Fruit fly (Drosophila melanogaster) whole organism, wandering third instar larva: Measurements from ENCODE around the gene hth.

ENCODE experiments used
- Abd-B ChIP-seq: fragments of >200 bp; optimal IDR thresholded peaks from 2 replicates; lab custom pipeline; 2017; ENCODE audit warnings: missing biosample characterization, missing genetic modification characterization
- CG32264 ChIP-seq: fragments of 200-800 bp; sonication (Bioruptor generic); optimal IDR thresholded peaks from 2 replicates; lab custom pipeline; 2016; ENCODE audit warnings: missing biosample characterization, missing genetic modification characterization
- CG9705 ChIP-seq: fragments of 200-800 bp; sonication (Bioruptor generic); optimal IDR thresholded peaks from 2 replicates; lab custom pipeline; 2018; ENCODE audit warnings: missing biosample characterization, mild to moderate bottlenecking, missing genetic modification characterization
- CrebA ChIP-seq: fragments of 200-800 bp; sonication (Bioruptor generic); optimal IDR thresholded peaks from 2 replicates; lab custom pipeline; 2016; ENCODE audit warnings: missing biosample characterization, mild to moderate bottlenecking, missing genetic modification characterization, borderline replicate concordance
- Dfd ChIP-seq: fragments of >200 bp; optimal IDR thresholded peaks from 2 replicates; lab custom pipeline; 2017; ENCODE audit warnings: missing biosample characterization, missing genetic modification characterization
- Dif ChIP-seq: fragments of 200-275, 200-300 bp; sonication (Bioruptor generic); optimal IDR thresholded peaks from 2 replicates; lab custom pipeline; 2018; ENCODE audit warnings: missing biosample characterization, missing genetic modification characterization; ENCODE audit not compliant: partially characterized antibody
- GATAd ChIP-seq: sonication (Bioruptor generic); optimal IDR thresholded peaks from 2 replicates; lab custom pipeline; 2016; ENCODE audit warnings: missing biosample characterization, missing genetic modification characterization
- Hr78 ChIP-seq: fragments of >200 bp; optimal IDR thresholded peaks from 2 replicates; lab custom pipeline; 2017; ENCODE audit warnings: missing biosample characterization, missing genetic modification characterization
- Hr83 ChIP-seq: fragments of 200-300 bp; sonication (Bioruptor generic); optimal IDR thresholded peaks from 2 replicates; lab custom pipeline; 2016; ENCODE audit warnings: missing biosample characterization, mild to moderate bottlenecking, missing genetic modification characterization, moderate library complexity; ENCODE audit not compliant: poor library complexity, severe bottlenecking
- Jra ChIP-seq: sonication (Bioruptor generic); optimal IDR thresholded peaks from 2 replicates; lab custom pipeline; 2016; ENCODE audit warnings: missing biosample characterization, missing genetic modification characterization
- Mio ChIP-seq: sonication (Bioruptor generic); optimal IDR thresholded peaks from 2 replicates; lab custom pipeline; 2016; ENCODE audit warnings: missing biosample characterization, missing genetic modification characterization
- Myc ChIP-seq: fragments of >200 bp; optimal IDR thresholded peaks from 2 replicates; lab custom pipeline; 2017
- N ChIP-seq: fragments of >200 bp; optimal IDR thresholded peaks from 2 replicates; lab custom pipeline; 2018; ENCODE audit warnings: missing biosample characterization, missing external identifiers, missing genetic modification characterization
- OdsH ChIP-seq: fragments of 200-800 bp; sonication (Bioruptor generic); optimal IDR thresholded peaks from 2 replicates; lab custom pipeline; 2016; ENCODE audit warnings: missing biosample characterization, mild to moderate bottlenecking, missing genetic modification characterization
- Rel ChIP-seq, 2 experiments: fragments of 200-800 bp; sonication (Bioruptor generic) in 1 of 2; optimal IDR thresholded peaks; 2 replicates in 1 of 2; 3 replicates in 1 of 2; lab custom pipeline; 2016 to 2019; ENCODE audit warnings: mild to moderate bottlenecking in 2 of 2, missing biosample characterization in 2 of 2, missing genetic modification characterization in 2 of 2, moderate library complexity in 1 of 2
- Vsx2 ChIP-seq: fragments of 200-300, 225-300 bp; sonication (Bioruptor generic); optimal IDR thresholded peaks from 2 replicates; lab custom pipeline; 2018; ENCODE audit warnings: missing biosample characterization, missing genetic modification characterization; ENCODE audit not compliant: partially characterized antibody
- br ChIP-seq: fragments of 200-800 bp; sonication (Bioruptor generic); optimal IDR thresholded peaks from 2 replicates; lab custom pipeline; 2016; ENCODE audit warnings: missing biosample characterization, missing genetic modification characterization
- brk ChIP-seq: fragments of 200-800 bp; sonication (Bioruptor generic); optimal IDR thresholded peaks from 2 replicates; lab custom pipeline; 2016; ENCODE audit warnings: missing biosample characterization, mild to moderate bottlenecking, missing genetic modification characterization
- dl ChIP-seq, 2 experiments: fragments of 175-275, 200-275 bp in 1 of 2; fragments of 200-275 bp in 1 of 2; sonication (Bioruptor generic); optimal IDR thresholded peaks; lab custom pipeline; 2018; ENCODE audit warnings: mild to moderate bottlenecking in 2 of 2, missing biosample characterization in 2 of 2, missing genetic modification characterization in 2 of 2, moderate library complexity in 2 of 2; ENCODE audit not compliant: partially characterized antibody in 2 of 2, insufficient read depth in 1 of 2
- dmrt93B ChIP-seq: fragments of 200-800 bp; sonication (Bioruptor generic); optimal IDR thresholded peaks from 2 replicates; lab custom pipeline; 2018; ENCODE audit warnings: missing biosample characterization, mild to moderate bottlenecking, missing genetic modification characterization
- dsf ChIP-seq: sonication (Bioruptor generic); optimal IDR thresholded peaks from 2 replicates; lab custom pipeline; 2016; ENCODE audit warnings: missing biosample characterization, missing genetic modification characterization, borderline replicate concordance
- ey ChIP-seq: fragments of 200-800 bp; sonication (Bioruptor generic); optimal IDR thresholded peaks from 2 replicates; lab custom pipeline; 2016; ENCODE audit warnings: missing biosample characterization, missing genetic modification characterization
- foxo ChIP-seq, 2 experiments: fragments of 200-800 bp; sonication (Bioruptor generic); optimal IDR thresholded peaks; 2 replicates in 1 of 2; 3 replicates in 1 of 2; lab custom pipeline; 2016 to 2017; ENCODE audit warnings: missing biosample characterization in 2 of 2, missing genetic modification characterization in 2 of 2
- fru ChIP-seq: fragments of 200-800 bp; sonication (Bioruptor generic); optimal IDR thresholded peaks from 3 replicates; lab custom pipeline; 2016; ENCODE audit warnings: missing biosample characterization, mild to moderate bottlenecking, missing genetic modification characterization
- h ChIP-seq: fragments of 200-800 bp; sonication (Bioruptor generic); optimal IDR thresholded peaks from 3 replicates; lab custom pipeline; 2016; ENCODE audit warnings: missing biosample characterization, mild to moderate bottlenecking, missing genetic modification characterization
- lola ChIP-seq: fragments of >200 bp; optimal IDR thresholded peaks from 2 replicates; lab custom pipeline; 2017; ENCODE audit warnings: missing biosample characterization, missing genetic modification characterization
- pan ChIP-seq: fragments of >200 bp; optimal IDR thresholded peaks from 2 replicates; lab custom pipeline; 2017
- psq ChIP-seq: fragments of 200-800 bp; sonication (Bioruptor generic); optimal IDR thresholded peaks from 3 replicates; lab custom pipeline; 2017; ENCODE audit warnings: missing biosample characterization, mild to moderate bottlenecking, missing genetic modification characterization, moderate library complexity
- rgr ChIP-seq: fragments of 200-800 bp; sonication (Bioruptor generic); optimal IDR thresholded peaks from 3 replicates; lab custom pipeline; 2016; ENCODE audit warnings: missing biosample characterization, mild to moderate bottlenecking, missing genetic modification characterization
- sage ChIP-seq: fragments of 200-800 bp; sonication (Bioruptor generic); optimal IDR thresholded peaks from 2 replicates; lab custom pipeline; 2016; ENCODE audit warnings: missing biosample characterization, mild to moderate bottlenecking, missing genetic modification characterization
- sv ChIP-seq: fragments of 200-800 bp; sonication (Bioruptor generic); optimal IDR thresholded peaks from 3 replicates; lab custom pipeline; 2016; ENCODE audit warnings: missing biosample characterization, missing genetic modification characterization
- tai ChIP-seq: sonication (Bioruptor generic); optimal IDR thresholded peaks from 2 replicates; lab custom pipeline; 2016; ENCODE audit warnings: missing biosample characterization, missing genetic modification characterization
- usp ChIP-seq: fragments of >200 bp; optimal IDR thresholded peaks from 2 replicates; lab custom pipeline; 2017; ENCODE audit warnings: missing biosample characterization, missing genetic modification characterization
- woc ChIP-seq: sonication (Bioruptor generic); optimal IDR thresholded peaks from 2 replicates; lab custom pipeline; 2016; ENCODE audit warnings: missing biosample characterization, mild to moderate bottlenecking, missing genetic modification characterization

The hth gene

dm6 chr3R:10507276-10507675 lies 132.1 kb downstream of the hth start:
- TF ChIP-seq lola (GFP tag; lab: Kevin White, UChicago) (no peak), Vsx2 (GFP tag; lab: Kevin White, UChicago) (no peak), Dfd (GFP tag; lab: Kevin White, UChicago) (peak; percentile 59)
- TF ChIP-seq, all 38 proteins: peak for 1

dm6 chr3R:10506794-10507193 lies 132.6 kb downstream of the hth start:
- TF ChIP-seq woc (GFP tag; lab: Kevin White, UChicago), result no peak
- TF ChIP-seq foxo (GFP tag; optimal IDR thresholded peaks at IDR 0.05; lab: Kevin White, UChicago), result peak in 1 of 2 experiments; percentile 31
- no peak for TF ChIP-seq dsf
- TF ChIP-seq h (GFP tag; lab: Kevin White, UChicago), result peak; percentile 40
- no peak for TF ChIP-seq Hr83 (GFP tag; lab: Kevin White, UChicago)
- no peak for TF ChIP-seq CrebA (GFP tag; lab: Kevin White, UChicago)
- no peak for TF ChIP-seq sv
- peak; percentile 17 for TF ChIP-seq fru (GFP tag; lab: Kevin White, UChicago)
- TF ChIP-seq, all 38 proteins: peak for 3

dm6 chr3R:10505537-10505936 lies 133.8 kb downstream of the hth start:
- no peak for TF ChIP-seq tai
- no peak for TF ChIP-seq br (GFP tag; lab: Kevin White, UChicago)
- no peak for TF ChIP-seq N (GFP tag; lab: Kevin White, UChicago)
- TF ChIP-seq Hr78 (GFP tag; lab: Kevin White, UChicago), result no peak
- no peak for TF ChIP-seq Abd-B (GFP tag; lab: Kevin White, UChicago)
- no peak for TF ChIP-seq CG32264 (GFP tag; lab: Kevin White, UChicago)
- TF ChIP-seq lola (GFP tag; lab: Kevin White, UChicago), result no peak
- no peak for TF ChIP-seq ey (GFP tag; lab: Kevin White, UChicago)
- TF ChIP-seq Dif, result no peak
- TF ChIP-seq Jra (GFP tag; lab: Kevin White, UChicago), result no peak
- no peak for TF ChIP-seq GATAd (GFP tag; lab: Kevin White, UChicago)
- no peak for TF ChIP-seq dl (GFP tag; optimal IDR thresholded peaks at IDR 0.05; lab: Kevin White, UChicago; ENCODE audit: insufficient read depth in 1 of 2, partially characterized antibody in 2 of 2)

- TF ChIP-seq usp (GFP tag; lab: Kevin White, UChicago) (no peak), fru (GFP tag; lab: Kevin White, UChicago) (no peak), brk (GFP tag; lab: Kevin White, UChicago) (no peak), woc (GFP tag; lab: Kevin White, UChicago) (no peak), pan (no peak), Jra (GFP tag; lab: Kevin White, UChicago) (no peak), dmrt93B (GFP tag; lab: Kevin White, UChicago) (no peak), Rel (GFP tag; optimal IDR thresholded peaks at IDR 0.05; lab: Kevin White, UChicago) (no peak), Rel (tag; optimal IDR thresholded peaks at IDR 0.05; lab: Kevin White, UChicago) (no peak), sage (GFP tag; lab: Kevin White, UChicago) (no peak), Myc (lab: Kevin White, UChicago) (no peak), OdsH (GFP tag; lab: Kevin White, UChicago) (no peak), dsf (no peak), psq (no peak), CG9705 (GFP tag; lab: Kevin White, UChicago) (no peak), CG32264 (GFP tag; lab: Kevin White, UChicago) (no peak)
- TF ChIP-seq, all 38 proteins: peak for 0
Observed at dm6 chr3R:10501184-10501583, 138.2 kb downstream of the hth start.

- TF ChIP-seq CG32264 (GFP tag; lab: Kevin White, UChicago) (no peak), Mio (no peak), h (GFP tag; lab: Kevin White, UChicago) (peak; percentile 40), foxo (GFP tag; optimal IDR thresholded peaks at IDR 0.05; lab: Kevin White, UChicago) (peak in 1 of 2 experiments; percentile 39), Jra (GFP tag; lab: Kevin White, UChicago) (no peak), Hr83 (GFP tag; lab: Kevin White, UChicago) (no peak), GATAd (GFP tag; lab: Kevin White, UChicago) (no peak), dl (GFP tag; optimal IDR thresholded peaks at IDR 0.05; lab: Kevin White, UChicago; ENCODE audit: insufficient read depth in 1 of 2, partially characterized antibody in 2 of 2) (no peak), Dfd (GFP tag; lab: Kevin White, UChicago) (no peak), brk (GFP tag; lab: Kevin White, UChicago) (no peak), fru (GFP tag; lab: Kevin White, UChicago) (peak; percentile 52), N (GFP tag; lab: Kevin White, UChicago) (no peak), rgr (GFP tag; lab: Kevin White, UChicago) (no peak)
- TF ChIP-seq, all 38 proteins: peak for 3
Observed at dm6 chr3R:10500092-10500491, 139.3 kb downstream of the hth start.
